Fruit fly (Drosophila melanogaster): ENCODE data around the gene osa.

osa gene

DNA sequence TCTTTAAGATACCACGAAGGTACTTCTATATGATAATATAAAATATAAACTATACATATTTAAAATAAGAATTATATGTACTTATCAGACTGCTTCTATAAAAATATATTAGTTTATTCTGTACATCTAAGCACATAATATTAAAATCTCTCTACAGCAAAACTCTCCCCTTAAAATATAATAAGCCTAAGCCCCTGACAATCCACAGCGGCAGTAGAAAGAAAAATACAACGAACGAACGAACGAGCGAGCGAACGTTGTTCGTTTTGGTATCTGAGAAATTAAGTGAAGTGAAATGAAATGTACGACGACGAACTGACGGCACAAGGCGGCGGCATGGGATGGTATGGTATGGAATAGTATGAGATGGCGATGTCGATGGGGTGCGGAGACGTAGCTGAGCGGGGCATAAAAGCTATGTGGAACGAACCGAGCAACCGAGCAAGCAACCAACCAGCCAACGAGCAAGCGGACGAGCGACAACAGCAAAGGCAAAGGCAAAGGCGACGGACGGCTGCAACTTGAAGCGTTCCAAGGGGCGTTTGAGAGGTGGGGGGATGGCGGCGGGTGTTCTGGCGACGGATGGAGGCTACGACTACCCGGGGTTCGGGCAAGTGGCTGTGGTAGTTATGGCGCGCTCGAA lies 17.5 kb downstream of the osa start (continued):
- TF ChIP-seq CG17186 (GFP tag; optimal IDR thresholded peaks at IDR 0.05) (peak; percentile 63), CG8924 (tag; optimal IDR thresholded peaks at IDR 0.05) (peak; percentile 100), CG6791 (GFP tag; IDR thresholded peaks at IDR 0.05; ENCODE audit: partially characterized antibody) (no peak), zfh1 (GFP tag; IDR thresholded peaks at IDR 0.05) (peak; percentile 95), Bteb2 (GFP tag; optimal IDR thresholded peaks at IDR 0.05) (peak; percentile 79), CG9817 (tag; optimal IDR thresholded peaks at IDR 0.05) (peak; percentile 99), aop (GFP tag; IDR thresholded peaks at IDR 0.05) (peak; percentile 63), sim (GFP tag; IDR thresholded peaks at IDR 0.05) (peak; percentile 94), CG12071 (GFP tag; optimal IDR thresholded peaks at IDR 0.05) (peak; percentile 90), CG11560 (tag; IDR thresholded peaks at IDR 0.05) (peak; percentile 90), MESR4 (GFP tag; optimal IDR thresholded peaks at IDR 0.05) (peak; percentile 40), en (GFP tag; optimal IDR thresholded peaks at IDR 0.05) (peak; percentile 17), NFAT (GFP tag; IDR thresholded peaks at IDR 0.05) (peak; percentile 95), Xbp1 (GFP tag; optimal IDR thresholded peaks at IDR 0.05) (peak; percentile 97), CG13123 (GFP tag; optimal IDR thresholded peaks at IDR 0.05) (peak; percentile 95), CG17385 (GFP tag; optimal IDR thresholded peaks at IDR 0.05) (peak; percentile 98), Myb (GFP tag; optimal IDR thresholded peaks at IDR 0.05) (peak; percentile 55), CG4360 (GFP tag; IDR thresholded peaks at IDR 0.05) (peak; percentile 71; the same call in 1 of the 2 replicates), CG18476 (GFP tag; optimal IDR thresholded peaks at IDR 0.05) (peak; percentile 91), CG11093 (GFP tag; IDR thresholded peaks at IDR 0.05) (peak; percentile 95; the same call in 2 of the 3 replicates), Aef1 (GFP tag; IDR thresholded peaks at IDR 0.05) (peak; percentile 97), CG7745 (tag; optimal IDR thresholded peaks at IDR 0.05) (no peak), caup (GFP tag; optimal IDR thresholded peaks at IDR 0.05; ENCODE audit: severe bottlenecking) (peak; percentile 98), CG17568 (GFP tag; optimal IDR thresholded peaks at IDR 0.05) (no peak), CG7372 (GFP tag; IDR thresholded peaks at IDR 0.05) (peak; percentile 98), odd (GFP tag; optimal IDR thresholded peaks at IDR 0.05) (peak; percentile 99), tap (tag; optimal IDR thresholded peaks at IDR 0.05) (peak; percentile 99), dan (GFP tag; IDR thresholded peaks at IDR 0.05) (peak; percentile 53; the same call in 1 of the 2 replicates), h (optimal IDR thresholded peaks at IDR 0.05) (no peak), H15 (GFP tag; IDR thresholded peaks at IDR 0.05) (peak; percentile 98), CG9609 (GFP tag; optimal IDR thresholded peaks at IDR 0.05) (peak; percentile 65), stc (GFP tag; IDR thresholded peaks at IDR 0.05) (peak; percentile 99), Bgb (GFP tag; IDR thresholded peaks at IDR 0.05; ENCODE audit: partially characterized antibody) (peak; percentile 45; the same call in 1 of the 2 replicates), fd96Cb (tag; optimal IDR thresholded peaks at IDR 0.05) (peak; percentile 98), CG31388 (GFP tag; optimal IDR thresholded peaks at IDR 0.05) (peak; percentile 86), CG10431 (GFP tag; optimal IDR thresholded peaks at IDR 0.05) (peak; percentile 97), CG8388 (GFP tag; optimal IDR thresholded peaks at IDR 0.05) (peak; percentile 98), CG6654 (GFP tag; optimal IDR thresholded peaks at IDR 0.05) (peak; percentile 90), bcd (GFP tag; optimal IDR thresholded peaks at IDR 0.05) (peak; percentile 98), Poxn (GFP tag; IDR thresholded peaks at IDR 0.05) (peak; percentile 93), CG5180 (GFP tag; optimal IDR thresholded peaks at IDR 0.05) (peak; percentile 98), crol (GFP tag; IDR thresholded peaks at IDR 0.05) (peak; percentile 99), MTF-1 (GFP tag; optimal IDR thresholded peaks at IDR 0.05; ENCODE audit: borderline replicate concordance) (peak; percentile 91), br (optimal IDR thresholded peaks at IDR 0.05) (no peak), CG2116 (GFP tag; optimal IDR thresholded peaks at IDR 0.05) (peak; percentile 87), Jarid2 (GFP tag; optimal IDR thresholded peaks at IDR 0.05) (peak; percentile 90), run (tag; optimal IDR thresholded peaks at IDR 0.05) (peak; percentile 97), CG15269 (tag; optimal IDR thresholded peaks at IDR 0.05) (peak; percentile 99), CG12942 (GFP tag; optimal IDR thresholded peaks at IDR 0.05) (peak; percentile 96), CG13624 (GFP tag; optimal IDR thresholded peaks at IDR 0.05) (peak; percentile 53)
